Worm (Caenorhabditis elegans) whole organism, L4 larva: ENCODE measurements around the gene F17E5.2.

Experiments
- F26F4.8 ChIP-seq: fragments of 200-800 bp; sonication (Bioruptor generic); conservative IDR thresholded peaks from 2 replicates; pipeline ENCODE4 v1.3.6; 2022; ENCODE audit warnings: missing genetic modification characterization, missing compliant biosample characterization
- F37D6.2 ChIP-seq: sonication (generic microtip); optimal IDR thresholded peaks from 2 replicates; lab custom pipeline; 2016; ENCODE audit warnings: mild to moderate bottlenecking, missing genetic modification characterization, missing compliant biosample characterization
- F44E2.7 ChIP-seq: fragments of 200-800 bp; sonication (Bioruptor generic); IDR thresholded peaks from 2 replicates; pipeline ENCODE4 v2.1.2; 2022; ENCODE audit warnings: missing genetic modification characterization, missing compliant biosample characterization
- R02D3.7 ChIP-seq: fragments of 150-350 bp; sonication (generic microtip); optimal IDR thresholded peaks from 3 replicates; lab custom pipeline; 2014; ENCODE audit warnings: missing biosample characterization, missing genetic modification characterization
- Y5F2A.4 ChIP-seq: fragments of 200-800 bp; sonication (Bioruptor generic); optimal IDR thresholded peaks from 2 replicates; lab custom pipeline; 2018; ENCODE audit warnings: mild to moderate bottlenecking, missing genetic modification characterization, missing compliant biosample characterization
- aly-2 ChIP-seq: sonication (generic microtip); optimal IDR thresholded peaks from 2 replicates; lab custom pipeline; 2018; ENCODE audit warnings: missing biosample characterization, missing genetic modification characterization
- ama-1 ChIP-seq: fragments of 150-350 bp; optimal IDR thresholded peaks from 2 replicates; lab custom pipeline; 2014; ENCODE audit warnings: inconsistent platforms, mixed read lengths
- arid-1 ChIP-seq: fragments of 200-800 bp; sonication (Bioruptor generic); conservative IDR thresholded peaks from 2 replicates; pipeline ENCODE4 v1.3.6; 2022; ENCODE audit warnings: missing genetic modification reagents, missing genetic modification characterization, missing compliant biosample characterization
- attf-4 ChIP-seq: sonication (generic microtip); optimal IDR thresholded peaks from 3 replicates; lab custom pipeline; 2017; ENCODE audit warnings: missing biosample characterization, missing genetic modification characterization
- ceh-20 ChIP-seq: fragments of 200-800 bp; sonication (Bioruptor generic); IDR thresholded peaks from 2 replicates; pipeline ENCODE4 v1.3.6; 2022; ENCODE audit warnings: missing genetic modification reagents, missing genetic modification characterization, missing compliant biosample characterization
- ceh-28 ChIP-seq: fragments of 150-350 bp; optimal IDR thresholded peaks from 2 replicates; lab custom pipeline; 2014; ENCODE audit warnings: missing biosample characterization, missing genetic modification reagents, missing genetic modification characterization
- ceh-44 ChIP-seq: fragments of 200-800 bp; sonication (Bioruptor generic); IDR thresholded peaks from 2 replicates; pipeline ENCODE4 v1.3.6; 2022; ENCODE audit warnings: missing genetic modification reagents, missing genetic modification characterization, missing compliant biosample characterization
- ceh-62 ChIP-seq: sonication (generic microtip); optimal IDR thresholded peaks from 2 replicates; lab custom pipeline; 2017; ENCODE audit warnings: missing biosample characterization, missing genetic modification characterization
- ceh-82 ChIP-seq: sonication (generic microtip); optimal IDR thresholded peaks from 2 replicates; lab custom pipeline; 2017; ENCODE audit warnings: missing biosample characterization, missing genetic modification characterization
- ctbp-1 ChIP-seq: fragments of 200-800 bp; sonication (Bioruptor generic); IDR thresholded peaks from 2 replicates; pipeline ENCODE4 v1.3.6; 2022; ENCODE audit warnings: missing genetic modification reagents, missing genetic modification characterization, missing compliant biosample characterization
- daf-16 ChIP-seq, 3 experiments: sonication (generic microtip); optimal IDR thresholded peaks; 2 replicates each; lab custom pipeline; 2016 to 2017; ENCODE audit warnings: missing genetic modification characterization in 3 of 3, missing genetic modification reagents in 3 of 3, mild to moderate bottlenecking in 2 of 3, missing compliant biosample characterization in 2 of 3, missing biosample characterization in 1 of 3, moderate library complexity in 1 of 3
- daf-19 ChIP-seq: fragments of 200-800 bp; sonication (Bioruptor generic); conservative IDR thresholded peaks from 2 replicates; pipeline ENCODE4 v1.3.6; 2022; ENCODE audit warnings: missing genetic modification characterization, missing compliant biosample characterization
- dmd-9 ChIP-seq: fragments of 200-800 bp; sonication (Bioruptor generic); IDR thresholded peaks from 2 replicates; pipeline ENCODE4 v1.3.6; 2022; ENCODE audit warnings: missing genetic modification reagents, missing genetic modification characterization, missing compliant biosample characterization
- dve-1 ChIP-seq: sonication (generic microtip); optimal IDR thresholded peaks from 2 replicates; lab custom pipeline; 2017; ENCODE audit warnings: antibody characterized with exemption, mild to moderate bottlenecking, missing genetic modification characterization, missing compliant biosample characterization; ENCODE audit not compliant: insufficient read depth
- fos-1 ChIP-seq: fragments of 150-350 bp; optimal IDR thresholded peaks from 2 replicates; lab custom pipeline; 2014; ENCODE audit warnings: missing biosample characterization, missing genetic modification characterization
- gei-8 ChIP-seq: fragments of 200-800 bp; sonication (Bioruptor generic); optimal IDR thresholded peaks from 2 replicates; lab custom pipeline; 2018; ENCODE audit warnings: mild to moderate bottlenecking, missing genetic modification characterization, missing compliant biosample characterization
- hlh-30 ChIP-seq: sonication (generic microtip); optimal IDR thresholded peaks from 2 replicates; lab custom pipeline; 2017; ENCODE audit warnings: antibody characterized with exemption, mild to moderate bottlenecking, missing genetic modification characterization, missing compliant biosample characterization; ENCODE audit not compliant: insufficient read depth
- lin-1 ChIP-seq: fragments of 200-800 bp; sonication (Bioruptor generic); IDR thresholded peaks from 2 replicates; pipeline ENCODE4 v1.3.6; 2022; ENCODE audit warnings: missing genetic modification reagents, missing genetic modification characterization, missing compliant biosample characterization
- lin-15B ChIP-seq: fragments of 150-350 bp; sonication (generic microtip); optimal IDR thresholded peaks from 3 replicates; lab custom pipeline; 2014; ENCODE audit warnings: missing biosample characterization, missing genetic modification characterization
- lin-29 ChIP-seq: fragments of 200-800 bp; sonication (Bioruptor generic); IDR thresholded peaks from 2 replicates; pipeline ENCODE4 v1.3.6; 2022; ENCODE audit warnings: missing genetic modification reagents, missing genetic modification characterization, missing compliant biosample characterization
- lin-38 ChIP-seq: fragments of 200-800 bp; sonication (Bioruptor generic); IDR thresholded peaks from 2 replicates; pipeline ENCODE4 v1.3.6; 2022; ENCODE audit warnings: missing genetic modification reagents, missing genetic modification characterization, missing compliant biosample characterization
- lin-39 ChIP-seq: fragments of 150-350 bp; optimal IDR thresholded peaks from 2 replicates; lab custom pipeline; 2014; ENCODE audit warnings: missing biosample characterization, missing genetic modification reagents, missing genetic modification characterization
- lir-3 ChIP-seq: sonication (generic microtip); optimal IDR thresholded peaks from 2 replicates; lab custom pipeline; 2016; ENCODE audit warnings: mild to moderate bottlenecking, missing genetic modification characterization, missing compliant biosample characterization
- lsy-2 ChIP-seq, 2 experiments: fragments of 150-350 bp in 1 of 2; sonication (generic microtip) in 1 of 2; optimal IDR thresholded peaks; 2 replicates each; lab custom pipeline; 2014 to 2017; ENCODE audit warnings: missing biosample characterization in 2 of 2, missing genetic modification characterization in 2 of 2
- madf-5 ChIP-seq, 2 experiments: fragments of 200-800 bp; sonication (Bioruptor generic); IDR thresholded peaks; 2 replicates each; pipeline ENCODE4 v1.3.6; 2022; ENCODE audit warnings: missing compliant biosample characterization in 2 of 2, missing genetic modification characterization in 2 of 2
- mdt-29 ChIP-seq: fragments of 200-800 bp; sonication (Bioruptor generic); IDR thresholded peaks from 2 replicates; pipeline ENCODE4 v1.3.6; 2022; ENCODE audit warnings: missing genetic modification reagents, missing genetic modification characterization, missing compliant biosample characterization
- mxl-3 ChIP-seq: fragments of 200-800 bp; sonication (Bioruptor generic); optimal IDR thresholded peaks from 2 replicates; lab custom pipeline; 2018; ENCODE audit warnings: mild to moderate bottlenecking, missing genetic modification characterization, missing compliant biosample characterization
- nhr-11 ChIP-seq: fragments of 150-350 bp; optimal IDR thresholded peaks from 2 replicates; lab custom pipeline; 2014; ENCODE audit warnings: missing biosample characterization, missing genetic modification characterization
- nhr-28 ChIP-seq: fragments of 150-350 bp; optimal IDR thresholded peaks from 2 replicates; lab custom pipeline; 2014; ENCODE audit warnings: missing biosample characterization, missing genetic modification characterization
- nhr-41 ChIP-seq: fragments of 200-800 bp; sonication (Bioruptor generic); IDR thresholded peaks from 2 replicates; pipeline ENCODE4 v1.3.6; 2022; ENCODE audit warnings: missing genetic modification reagents, missing genetic modification characterization, missing compliant biosample characterization
- nhr-76 ChIP-seq: fragments of 150-350 bp; optimal IDR thresholded peaks from 2 replicates; lab custom pipeline; 2014; ENCODE audit warnings: missing biosample characterization, missing genetic modification characterization
- nhr-77 ChIP-seq: fragments of 150-350 bp; optimal IDR thresholded peaks from 2 replicates; lab custom pipeline; 2014; ENCODE audit warnings: missing biosample characterization, missing genetic modification characterization
- php-3 ChIP-seq: fragments of 200-800 bp; sonication (Bioruptor generic); IDR thresholded peaks from 2 replicates; pipeline ENCODE4 v1.3.6; 2022; ENCODE audit warnings: missing genetic modification reagents, missing genetic modification characterization, missing compliant biosample characterization
- rbr-2 ChIP-seq: sonication (generic microtip); optimal IDR thresholded peaks from 2 replicates; lab custom pipeline; 2016; ENCODE audit warnings: missing genotype, missing genetic modification characterization, missing compliant biosample characterization
- saeg-2 ChIP-seq: fragments of 200-800 bp; sonication (Bioruptor generic); IDR thresholded peaks from 2 replicates; pipeline ENCODE4 v1.3.6; 2022; ENCODE audit warnings: missing genetic modification reagents, missing genetic modification characterization, missing compliant biosample characterization
- set-16 ChIP-seq: fragments of 200-800 bp; sonication (Bioruptor generic); IDR thresholded peaks from 2 replicates; pipeline ENCODE4 v1.3.6; 2022; ENCODE audit warnings: missing genetic modification reagents, missing genetic modification characterization, missing compliant biosample characterization
- skn-1 ChIP-seq: fragments of 150-350 bp; optimal IDR thresholded peaks from 2 replicates; lab custom pipeline; 2014; ENCODE audit warnings: missing biosample characterization, missing genetic modification characterization
- snpc-1.2 ChIP-seq: fragments of 200-800 bp; sonication (Bioruptor generic); IDR thresholded peaks from 2 replicates; pipeline ENCODE4 v1.3.6; 2022; ENCODE audit warnings: missing genetic modification reagents, missing genetic modification characterization, missing compliant biosample characterization
- spr-1 ChIP-seq: sonication (generic microtip); optimal IDR thresholded peaks from 2 replicates; lab custom pipeline; 2016; ENCODE audit warnings: mild to moderate bottlenecking, missing genetic modification characterization, missing compliant biosample characterization
- spr-3 ChIP-seq: fragments of 200-800 bp; sonication (Bioruptor generic); optimal IDR thresholded peaks from 2 replicates; lab custom pipeline; 2018; ENCODE audit warnings: mild to moderate bottlenecking, missing genetic modification characterization, missing compliant biosample characterization
- tag-97 ChIP-seq: fragments of 200-800 bp; sonication (Bioruptor generic); IDR thresholded peaks from 2 replicates; pipeline ENCODE4 v1.3.6; 2022; ENCODE audit warnings: missing genetic modification characterization, missing compliant biosample characterization
- unc-62 ChIP-seq, 3 experiments: fragments of 150-350 bp in 1 of 3; sonication (generic microtip); optimal IDR thresholded peaks in 2 of 3; peaks in 1 of 3; 1 replicate in 1 of 3; 2 replicates in 2 of 3; lab custom pipeline; 2014 to 2017; ENCODE audit warnings: missing biosample characterization in 3 of 3, missing genetic modification characterization in 3 of 3, missing genetic modification reagents in 3 of 3, missing genotype in 1 of 3
- zfp-2 ChIP-seq: sonication (generic microtip); optimal IDR thresholded peaks from 2 replicates; lab custom pipeline; 2016; ENCODE audit warnings: mild to moderate bottlenecking, missing genetic modification characterization, missing compliant biosample characterization
- zfp-3 ChIP-seq: fragments of 200-800 bp; sonication (Bioruptor generic); conservative IDR thresholded peaks from 2 replicates; pipeline ENCODE4 v1.3.6; 2022; ENCODE audit warnings: missing genetic modification reagents, missing genetic modification characterization, missing compliant biosample characterization
- zip-11 ChIP-seq: fragments of 200-800 bp; sonication (Bioruptor generic); IDR thresholded peaks from 2 replicates; pipeline ENCODE4 v1.3.6; 2022; ENCODE audit warnings: missing genetic modification characterization, missing compliant biosample characterization
- ztf-7 ChIP-seq: fragments of 150-350 bp; optimal IDR thresholded peaks from 2 replicates; lab custom pipeline; 2014; ENCODE audit warnings: missing biosample characterization, missing genetic modification characterization

The F17E5.2 gene

ce11 chrX:12367498-12367897 is 26.6 kb upstream of the F17E5.2 start (continued):
- TF ChIP-seq aly-2 (tag; lab: Kevin White, UChicago) (no peak), attf-4 (no peak), rbr-2 (tag; lab: Kevin White, UChicago) (peak; percentile 30), nhr-28 (no peak), R02D3.7 (tag; lab: Kevin White, UChicago) (no peak), hlh-30 (peak; percentile 49), ceh-62 (no peak), zfp-2 (tag; lab: Kevin White, UChicago) (no peak), daf-16 (GFP tag; optimal IDR thresholded peaks at IDR 0.05; lab: Kevin White, UChicago) (peak; percentile 11 to 45), daf-16 (tag; optimal IDR thresholded peaks at IDR 0.05; lab: Kevin White, UChicago) (peak; percentile 51), ceh-20 (0 out of 2 replicates have a peak, but pooled peaks have one; percentile 33), lir-3 (tag; lab: Kevin White, UChicago) (no peak), nhr-11 (tag; lab: Kevin White, UChicago) (no peak), ceh-44 (GFP tag; lab: Robert Waterston, UW) (no peak; the same call in 1 of the 2 replicates), ceh-82 (tag; lab: Kevin White, UChicago) (no peak), unc-62 (GFP tag; optimal IDR thresholded peaks at IDR 0.05 in 1 of 2; lab: Kevin White, UChicago) (no peak), unc-62 (tag; optimal IDR thresholded peaks at IDR 0.05; lab: Kevin White, UChicago) (no peak), lin-29 (GFP tag; lab: Robert Waterston, UW) (no peak), zip-11 (no peak), lin-39 (tag; lab: Kevin White, UChicago) (no peak), F44E2.7 (GFP tag; lab: Robert Waterston, UW) (no peak), ctbp-1 (GFP tag; lab: Robert Waterston, UW) (peak; percentile 68; the same call in 1 of the 2 replicates), mxl-3 (GFP tag; lab: Kevin White, UChicago) (peak; percentile 39), skn-1 (no peak), nhr-76 (tag; lab: Kevin White, UChicago) (no peak), daf-19 (GFP tag; lab: Robert Waterston, UW) (no peak), lin-15B (tag; lab: Kevin White, UChicago) (no peak), ztf-7 (tag; lab: Kevin White, UChicago) (peak; percentile 59), madf-5 (GFP tag; IDR thresholded peaks at IDR 0.05; lab: Robert Waterston, UW) (no peak), ceh-28 (tag; lab: Kevin White, UChicago) (no peak), lsy-2 (tag; optimal IDR thresholded peaks at IDR 0.05; lab: Kevin White, UChicago) (no peak), mdt-29 (GFP tag; lab: Robert Waterston, UW) (no peak), spr-3 (GFP tag; lab: Kevin White, UChicago) (no peak), lin-38 (GFP tag; lab: Robert Waterston, UW) (no peak), dmd-9 (peak; percentile 60; the same call in 1 of the 2 replicates), snpc-1.2 (GFP tag; lab: Robert Waterston, UW) (peak; percentile 84), F37D6.2 (no peak), F26F4.8 (GFP tag; lab: Robert Waterston, UW) (no peak), set-16 (GFP tag; lab: Robert Waterston, UW) (no peak), nhr-41 (GFP tag; lab: Robert Waterston, UW) (peak; percentile 82; the same call in 1 of the 2 replicates), gei-8 (GFP tag; lab: Kevin White, UChicago) (peak; percentile 0), tag-97 (no peak), fos-1 (tag; lab: Kevin White, UChicago) (no peak), arid-1 (peak; percentile 73), saeg-2 (no peak), nhr-77 (peak; percentile 64), lin-1 (peak; percentile 53; the same call in 1 of the 2 replicates), php-3 (peak; percentile 65; the same call in 1 of the 2 replicates), spr-1 (tag; lab: Kevin White, UChicago) (peak; percentile 14), zfp-3 (GFP tag; lab: Robert Waterston, UW) (no peak), Y5F2A.4 (GFP tag; lab: Kevin White, UChicago) (no peak), ama-1 (lab: Kevin White, UChicago) (no peak), dve-1 (tag; lab: Kevin White, UChicago) (no peak)
